Fruit fly (Drosophila melanogaster): Measurements from ENCODE around the gene Elal.

- TF ChIP-seq CG8478 (optimal IDR thresholded peaks at IDR 0.05) = no peak
- TF ChIP-seq Dll (optimal IDR thresholded peaks at IDR 0.05) = no peak
These were observed 24.1 kb upstream of the Elal start, which contains the start of gene CG33658 for dm6 chr3R:24841063-24841462.

All from whole organism.